Fruit fly (Drosophila melanogaster) S2 (cell line): Measurements from ENCODE around the gene wnd.

Experiments used
- CG8478 ChIP-seq: fragments of >200 bp; optimal IDR thresholded peaks from 2 replicates; lab custom pipeline; 2018
- CTCF ChIP-seq, 2 experiments: fragments of >200 bp; optimal IDR thresholded peaks; 2 replicates each; lab custom pipeline; 2018

- no peak for TF ChIP-seq CG8478 (lab: Kevin White, UChicago)
- TF ChIP-seq CTCF (optimal IDR thresholded peaks at IDR 0.05; lab: Kevin White, UChicago): peak in 1 of 2 experiments; percentile 28
Measured at dm6 chr3L:19618072-19618958, 17.3 kb downstream of the wnd start, which contains the start of gene asf1.
